Fruit fly (Drosophila melanogaster): Measurements from ENCODE around the gene CG31226.

CG31226 gene

DNA sequence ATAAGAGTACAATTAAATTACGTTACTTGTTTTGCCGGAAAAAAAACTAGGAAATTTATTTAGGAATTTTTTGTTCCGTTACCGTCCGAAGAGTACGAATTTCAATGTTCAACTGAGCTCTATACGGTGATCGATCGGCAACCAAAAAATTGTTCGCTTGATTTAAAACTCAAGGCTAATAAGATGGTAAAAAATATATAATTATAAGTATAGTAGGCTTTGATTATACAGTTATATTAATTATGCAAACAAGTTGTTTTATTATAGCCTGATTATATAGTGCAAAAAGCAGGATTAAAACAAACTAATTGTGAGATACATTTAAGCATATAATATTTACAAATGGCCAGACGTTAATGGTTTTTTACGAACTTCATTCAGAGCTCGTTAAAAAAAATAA is at the start of gene CG31226:
Gene CG31226 (minus strand): TSS at position 101 of the 400 bp plus-strand sequence.
- TF ChIP-seq Taf1 (GFP tag; IDR thresholded peaks at IDR 0.05) (no peak), CG11093 (GFP tag; IDR thresholded peaks at IDR 0.05) (no peak)

DNA sequence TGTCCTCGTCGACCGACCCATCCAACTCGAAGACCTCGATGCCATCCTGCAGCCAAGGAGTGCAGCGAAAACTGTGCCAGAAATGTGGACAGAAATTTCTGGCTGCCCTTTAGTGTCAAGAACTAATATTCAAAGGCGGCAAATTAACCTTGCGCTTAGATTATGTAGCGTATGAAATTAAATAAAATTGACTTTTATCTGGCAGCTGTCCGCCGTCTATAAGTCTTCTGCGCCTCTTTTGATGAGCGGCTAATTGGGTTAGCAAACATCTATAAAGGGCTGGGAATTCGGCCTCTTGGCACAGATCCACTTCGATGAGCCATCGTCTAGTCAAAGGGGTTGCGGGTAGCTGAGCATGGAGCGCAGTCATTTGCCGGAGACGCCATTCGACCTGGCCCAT is 47.5 kb upstream of the CG31226 start, which contains the start of gene Rh2:
Gene Rh2 (plus strand): TSS at position 301 of the 400 bp plus-strand sequence.
- TF ChIP-seq Spps (tag; optimal IDR thresholded peaks at IDR 0.05): no peak
- no peak for TF ChIP-seq CG11696 (GFP tag; IDR thresholded peaks at IDR 0.05)
- no peak for TF ChIP-seq grn (GFP tag; optimal IDR thresholded peaks at IDR 0.05)
- no peak for TF ChIP-seq CG8281 (tag; optimal IDR thresholded peaks at IDR 0.05)
- TF ChIP-seq zen2 (GFP tag; IDR thresholded peaks at IDR 0.05; ENCODE audit: partially characterized antibody): no peak
- TF ChIP-seq Rfx (GFP tag; IDR thresholded peaks at IDR 0.05): no peak
- TF ChIP-seq az2 (GFP tag; optimal IDR thresholded peaks at IDR 0.05): no peak
- TF ChIP-seq NfI (GFP tag; optimal IDR thresholded peaks at IDR 0.05): no peak
- no peak for TF ChIP-seq MTF-1 (GFP tag; optimal IDR thresholded peaks at IDR 0.05; ENCODE audit: borderline replicate concordance)
- TF ChIP-seq CG7963 (GFP tag; IDR thresholded peaks at IDR 0.05; ENCODE audit: partially characterized antibody): no peak
- TF ChIP-seq CG10654 (GFP tag; optimal IDR thresholded peaks at IDR 0.05): no peak
- TF ChIP-seq yki (optimal IDR thresholded peaks at IDR 0.05): no peak
- TF ChIP-seq wdn (GFP tag; IDR thresholded peaks at IDR 0.05): no peak
- TF ChIP-seq CG11695 (GFP tag; IDR thresholded peaks at IDR 0.05): no peak
- no peak for TF ChIP-seq CG16779 (GFP tag; IDR thresholded peaks at IDR 0.05)
- no peak for TF ChIP-seq CG6689 (GFP tag; IDR thresholded peaks at IDR 0.05)
- TF ChIP-seq CG11723 (GFP tag; optimal IDR thresholded peaks at IDR 0.05): no peak

dm6 chr3R:18897821-18898220 is 46.2 kb upstream of the CG31226 start, which contains the start of gene CG14297:
Gene CG14297, plus strand, starts transcription at chr3R:18898121.
- no peak for TF ChIP-seq nom (GFP tag; optimal IDR thresholded peaks at IDR 0.05)

- TF ChIP-seq CG11560 (tag; IDR thresholded peaks at IDR 0.05) (peak; percentile 51; the same call in 1 of the 3 replicates), CG7745 (tag; optimal IDR thresholded peaks at IDR 0.05) (no peak), pan (optimal IDR thresholded peaks at IDR 0.05) (no peak), pan (GFP tag; optimal IDR thresholded peaks at IDR 0.05 in 1 of 2, IDR thresholded peaks at IDR 0.05 in 1 of 2) (peak in 1 of 2 experiments; percentile 76), CG7928 (GFP tag; optimal IDR thresholded peaks at IDR 0.05) (no peak), da (GFP tag; optimal IDR thresholded peaks at IDR 0.05) (no peak), Meics (GFP tag; optimal IDR thresholded peaks at IDR 0.05) (peak; percentile 97), Spps (tag; optimal IDR thresholded peaks at IDR 0.05) (no peak), toy (GFP tag; IDR thresholded peaks at IDR 0.05) (peak; percentile 70), CrebB (tag; optimal IDR thresholded peaks at IDR 0.05) (no peak), Hsf (GFP tag; optimal IDR thresholded peaks at IDR 0.05) (no peak), jumu (GFP tag; optimal IDR thresholded peaks at IDR 0.05) (no peak), lab (GFP tag; optimal IDR thresholded peaks at IDR 0.05) (peak; percentile 62), CG11456 (GFP tag; IDR thresholded peaks at IDR 0.05) (peak; percentile 88), gt (GFP tag; IDR thresholded peaks at IDR 0.05) (no peak), ssp (GFP tag; IDR thresholded peaks at IDR 0.05) (no peak; the same call in 1 of the 2 replicates), Mrtf (GFP tag; IDR thresholded peaks at IDR 0.05) (peak; percentile 56; the same call in 2 of the 3 replicates), CG31388 (GFP tag; optimal IDR thresholded peaks at IDR 0.05) (no peak), CG2120 (GFP tag; optimal IDR thresholded peaks at IDR 0.05) (no peak), Nf-YB (GFP tag; optimal IDR thresholded peaks at IDR 0.05) (no peak), eve (GFP tag; optimal IDR thresholded peaks at IDR 0.05) (no peak), ro (GFP tag; IDR thresholded peaks at IDR 0.05) (peak; percentile 30; the same call in 1 of the 2 replicates), CHES-1-like (GFP tag; optimal IDR thresholded peaks at IDR 0.05) (no peak), CG10321 (GFP tag; IDR thresholded peaks at IDR 0.05) (no peak), her (GFP tag; optimal IDR thresholded peaks at IDR 0.05) (no peak), CG17802 (tag; optimal IDR thresholded peaks at IDR 0.05) (no peak), emc (GFP tag; optimal IDR thresholded peaks at IDR 0.05) (no peak), CG10979 (tag; optimal IDR thresholded peaks at IDR 0.05) (no peak), CG30431 (GFP tag; optimal IDR thresholded peaks at IDR 0.05) (no peak)
Measured at dm6 chr3R:18895227-18895626, 43.6 kb upstream of the CG31226 start.
